Fruit fly (Drosophila melanogaster) whole organism, wandering third instar larva: Measurements from ENCODE around the gene RhoGAP5A.

Experiments
- CrebA ChIP-seq: fragments of 200-800 bp; sonication (Bioruptor generic); optimal IDR thresholded peaks from 2 replicates; lab custom pipeline; 2016; ENCODE audit warnings: missing biosample characterization, mild to moderate bottlenecking, missing genetic modification characterization, borderline replicate concordance
- Dfd ChIP-seq: fragments of >200 bp; optimal IDR thresholded peaks from 2 replicates; lab custom pipeline; 2017; ENCODE audit warnings: missing biosample characterization, missing genetic modification characterization
- Dif ChIP-seq: fragments of 200-275, 200-300 bp; sonication (Bioruptor generic); optimal IDR thresholded peaks from 2 replicates; lab custom pipeline; 2018; ENCODE audit warnings: missing biosample characterization, missing genetic modification characterization; ENCODE audit not compliant: partially characterized antibody
- Myc ChIP-seq: fragments of >200 bp; optimal IDR thresholded peaks from 2 replicates; lab custom pipeline; 2017
- br ChIP-seq: fragments of 200-800 bp; sonication (Bioruptor generic); optimal IDR thresholded peaks from 2 replicates; lab custom pipeline; 2016; ENCODE audit warnings: missing biosample characterization, missing genetic modification characterization
- dsf ChIP-seq: sonication (Bioruptor generic); optimal IDR thresholded peaks from 2 replicates; lab custom pipeline; 2016; ENCODE audit warnings: missing biosample characterization, missing genetic modification characterization, borderline replicate concordance
- lola ChIP-seq: fragments of >200 bp; optimal IDR thresholded peaks from 2 replicates; lab custom pipeline; 2017; ENCODE audit warnings: missing biosample characterization, missing genetic modification characterization
- psq ChIP-seq: fragments of 200-800 bp; sonication (Bioruptor generic); optimal IDR thresholded peaks from 3 replicates; lab custom pipeline; 2017; ENCODE audit warnings: missing biosample characterization, mild to moderate bottlenecking, missing genetic modification characterization, moderate library complexity
- tai ChIP-seq: sonication (Bioruptor generic); optimal IDR thresholded peaks from 2 replicates; lab custom pipeline; 2016; ENCODE audit warnings: missing biosample characterization, missing genetic modification characterization

DNA sequence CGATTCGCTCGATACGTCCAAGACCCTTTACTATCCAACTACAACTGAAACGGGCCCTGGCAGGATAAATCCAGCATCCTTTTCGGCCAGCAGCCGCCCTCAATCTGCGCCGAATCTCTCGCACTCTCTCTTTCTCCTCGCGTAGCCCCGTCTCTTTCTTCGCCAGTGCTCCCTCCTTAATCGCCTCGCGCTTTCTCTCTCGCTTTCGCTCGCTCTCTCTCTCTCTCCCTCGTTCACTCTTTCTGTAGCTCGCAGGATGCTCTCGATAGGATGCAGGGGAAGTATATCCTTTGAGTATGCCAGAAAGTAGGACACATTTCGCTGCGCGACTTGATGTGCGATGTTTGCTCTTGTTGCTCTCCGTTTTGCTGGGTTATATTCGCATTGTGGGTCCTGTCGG lies 18.9 kb upstream of the RhoGAP5A start:
- TF ChIP-seq Dif (peak; percentile 16), Myc (lab: Kevin White, UChicago) (no peak), br (no peak), dsf (no peak), psq (no peak), Dfd (no peak), CrebA (GFP tag; lab: Kevin White, UChicago) (no peak), lola (no peak), tai (GFP tag; lab: Kevin White, UChicago) (no peak)
